Worm (Caenorhabditis elegans) whole organism, L1 larva: ENCODE data around the gene tag-342.

Experiments used
- C04F5.9 ChIP-seq: sonication (generic microtip); optimal IDR thresholded peaks from 2 replicates; lab custom pipeline; 2016; ENCODE audit warnings: missing genetic modification characterization, missing compliant biosample characterization
- F16B12.6 ChIP-seq: fragments of 150-350 bp; optimal IDR thresholded peaks from 2 replicates; lab custom pipeline; 2014; ENCODE audit warnings: missing biosample characterization, missing genetic modification characterization
- Y116A8C.19 ChIP-seq: sonication (generic microtip); optimal IDR thresholded peaks from 2 replicates; lab custom pipeline; 2016; ENCODE audit warnings: missing compliant biosample characterization, missing genetic modification characterization, borderline replicate concordance
- aha-1 ChIP-seq: fragments of 150-350 bp; optimal IDR thresholded peaks from 2 replicates; lab custom pipeline; 2014; ENCODE audit warnings: missing biosample characterization, missing genetic modification characterization
- alr-1 ChIP-seq: fragments of 200-800 bp; sonication (Bioruptor generic); optimal IDR thresholded peaks from 2 replicates; lab custom pipeline; 2018; ENCODE audit warnings: borderline replicate concordance, mild to moderate bottlenecking, missing genetic modification characterization, missing compliant biosample characterization
- aly-2 ChIP-seq: fragments of 150-350 bp; optimal IDR thresholded peaks from 2 replicates; lab custom pipeline; 2014; ENCODE audit warnings: missing biosample characterization, missing genetic modification characterization
- ama-1 ChIP-seq: fragments of 150-350 bp; optimal IDR thresholded peaks from 2 replicates; lab custom pipeline; 2014
- blmp-1 ChIP-seq: fragments of 150-350 bp; optimal IDR thresholded peaks from 2 replicates; lab custom pipeline; 2014; ENCODE audit warnings: missing biosample characterization, missing genetic modification characterization
- ceh-63 ChIP-seq: fragments of 200-800 bp; sonication (Bioruptor generic); optimal IDR thresholded peaks from 2 replicates; lab custom pipeline; 2018; ENCODE audit warnings: mild to moderate bottlenecking, missing genetic modification characterization, missing compliant biosample characterization
- ceh-88 ChIP-seq: fragments of 200-800 bp; sonication (Bioruptor generic); IDR thresholded peaks from 2 replicates; pipeline ENCODE4 v1.3.6; 2022; ENCODE audit warnings: missing genetic modification characterization, missing compliant biosample characterization
- ces-1 ChIP-seq: fragments of 150-350 bp; optimal IDR thresholded peaks from 2 replicates; lab custom pipeline; 2014; ENCODE audit warnings: missing biosample characterization, missing genetic modification reagents, missing genetic modification characterization
- dpl-1 ChIP-seq, 3 experiments: fragments of 150-350 bp in 2 of 3; sonication (generic microtip) in 1 of 3; optimal IDR thresholded peaks; 2 replicates each; lab custom pipeline; 2014 to 2017; ENCODE audit warnings: missing biosample characterization in 3 of 3, missing genetic modification characterization in 3 of 3, missing genetic modification reagents in 3 of 3
- dsc-1 ChIP-seq: sonication (generic microtip); optimal IDR thresholded peaks from 2 replicates; lab custom pipeline; 2016; ENCODE audit warnings: mild to moderate bottlenecking, missing genetic modification characterization, missing compliant biosample characterization
- efl-1 ChIP-seq, 4 experiments: fragments of 150-350 bp; optimal IDR thresholded peaks in 3 of 4; peaks in 1 of 4; 1 replicate in 1 of 4; 2 replicates in 3 of 4; lab custom pipeline; 2014; ENCODE audit warnings: missing biosample characterization in 2 of 4, missing genetic modification characterization in 2 of 4, missing genetic modification reagents in 2 of 4
- egl-27 ChIP-seq, 2 experiments: fragments of 150-350 bp in 1 of 2; sonication (generic microtip); optimal IDR thresholded peaks; 3 replicates each; lab custom pipeline; 2017 to 2018; ENCODE audit warnings: missing biosample characterization in 2 of 2, missing genetic modification characterization in 2 of 2, missing genetic modification reagents in 2 of 2
- fkh-10 ChIP-seq: sonication (generic microtip); optimal IDR thresholded peaks from 2 replicates; lab custom pipeline; 2017; ENCODE audit warnings: missing biosample characterization, missing genetic modification reagents, missing genetic modification characterization
- fkh-4 ChIP-seq: sonication (generic microtip); optimal IDR thresholded peaks from 2 replicates; lab custom pipeline; 2016; ENCODE audit warnings: missing compliant biosample characterization, missing genetic modification characterization, borderline replicate concordance
- fos-1 ChIP-seq: fragments of 150-350 bp; optimal IDR thresholded peaks from 2 replicates; lab custom pipeline; 2014; ENCODE audit warnings: missing biosample characterization, missing genetic modification characterization
- hlh-4 ChIP-seq: sonication (generic microtip); optimal IDR thresholded peaks from 2 replicates; lab custom pipeline; 2016; ENCODE audit warnings: mild to moderate bottlenecking, missing genetic modification characterization, missing compliant biosample characterization
- hpl-2 ChIP-seq: fragments of 150-350 bp; optimal IDR thresholded peaks from 2 replicates; lab custom pipeline; 2014; ENCODE audit warnings: missing biosample characterization, missing genetic modification reagents, missing genetic modification characterization
- irx-1 ChIP-seq: sonication (generic microtip); optimal IDR thresholded peaks from 2 replicates; lab custom pipeline; 2016; ENCODE audit warnings: missing genetic modification characterization, missing compliant biosample characterization
- isw-1 ChIP-seq: fragments of 200-800 bp; sonication (Bioruptor generic); IDR thresholded peaks from 2 replicates; pipeline ENCODE4 v1.3.6; 2022; ENCODE audit warnings: missing genetic modification characterization, missing compliant biosample characterization
- jun-1 ChIP-seq: fragments of 150-350 bp; optimal IDR thresholded peaks from 2 replicates; lab custom pipeline; 2014; ENCODE audit warnings: missing biosample characterization, missing genetic modification reagents, missing genetic modification characterization
- lin-13 ChIP-seq: fragments of 150-350 bp; optimal IDR thresholded peaks from 2 replicates; lab custom pipeline; 2014; ENCODE audit warnings: missing biosample characterization, missing genetic modification reagents, missing genetic modification characterization
- lin-14 ChIP-seq: fragments of 200-800 bp; sonication (Bioruptor generic); optimal IDR thresholded peaks from 2 replicates; lab custom pipeline; 2018; ENCODE audit warnings: mild to moderate bottlenecking, missing genetic modification characterization, moderate library complexity, missing compliant biosample characterization
- lin-15B ChIP-seq: fragments of 150-350 bp; sonication (generic microtip); optimal IDR thresholded peaks from 3 replicates; lab custom pipeline; 2014; ENCODE audit warnings: missing biosample characterization, missing genetic modification characterization
- lin-39 ChIP-seq: fragments of 150-350 bp; optimal IDR thresholded peaks from 2 replicates; lab custom pipeline; 2014; ENCODE audit warnings: missing biosample characterization, missing genetic modification reagents, missing genetic modification characterization
- lir-3 ChIP-seq: sonication (generic microtip); optimal IDR thresholded peaks from 2 replicates; lab custom pipeline; 2016; ENCODE audit warnings: mild to moderate bottlenecking, missing genetic modification characterization, moderate library complexity, missing compliant biosample characterization; ENCODE audit not compliant: poor library complexity
- lsy-2 ChIP-seq, 2 experiments: fragments of 150-350 bp; optimal IDR thresholded peaks; 2 replicates each; lab custom pipeline; 2014; ENCODE audit warnings: missing biosample characterization in 2 of 2, missing genetic modification characterization in 2 of 2
- mab-9 ChIP-seq: fragments of 200-800 bp; sonication (Bioruptor generic); IDR thresholded peaks from 2 replicates; pipeline ENCODE4 v1.3.6; 2022; ENCODE audit warnings: missing genetic modification reagents, missing genetic modification characterization, missing compliant biosample characterization
- mep-1 ChIP-seq: fragments of 150-350 bp; optimal IDR thresholded peaks from 2 replicates; lab custom pipeline; 2014; ENCODE audit warnings: missing biosample characterization, missing genetic modification characterization
- nhr-19 ChIP-seq: fragments of 200-800 bp; sonication (Bioruptor generic); conservative IDR thresholded peaks from 2 replicates; pipeline ENCODE4 v1.3.6; 2022; ENCODE audit warnings: missing genetic modification characterization, missing compliant biosample characterization
- nhr-20 ChIP-seq: sonication (generic microtip); optimal IDR thresholded peaks from 2 replicates; lab custom pipeline; 2016; ENCODE audit warnings: mild to moderate bottlenecking, missing genetic modification characterization, missing compliant biosample characterization
- nhr-28 ChIP-seq: fragments of 150-350 bp; optimal IDR thresholded peaks from 2 replicates; lab custom pipeline; 2014; ENCODE audit warnings: missing biosample characterization, missing genetic modification characterization
- nhr-47 ChIP-seq: sonication (generic microtip); optimal IDR thresholded peaks from 2 replicates; lab custom pipeline; 2016; ENCODE audit warnings: mild to moderate bottlenecking, missing genetic modification characterization, moderate library complexity, missing compliant biosample characterization
- nhr-77 ChIP-seq: fragments of 150-350 bp; optimal IDR thresholded peaks from 2 replicates; lab custom pipeline; 2014; ENCODE audit warnings: missing biosample characterization, missing genetic modification characterization
- nhr-85 ChIP-seq: sonication (generic microtip); peaks from one replicate; lab custom pipeline; 2016; ENCODE audit warnings: missing genetic modification characterization, inconsistent platforms, missing compliant biosample characterization
- pag-3 ChIP-seq: sonication (generic microtip); optimal IDR thresholded peaks from 2 replicates; lab custom pipeline; 2017; ENCODE audit warnings: missing genetic modification characterization, mild to moderate bottlenecking, missing compliant biosample characterization, antibody characterized with exemption, borderline replicate concordance; ENCODE audit not compliant: insufficient read depth
- pax-3 ChIP-seq: fragments of 200-800 bp; sonication (Bioruptor generic); optimal IDR thresholded peaks from 2 replicates; lab custom pipeline; 2018; ENCODE audit warnings: mild to moderate bottlenecking, missing genetic modification characterization, moderate library complexity, missing compliant biosample characterization
- pqm-1 ChIP-seq: sonication (generic microtip); optimal IDR thresholded peaks from 3 replicates; lab custom pipeline; 2017; ENCODE audit warnings: missing biosample characterization, missing genetic modification characterization
- rnt-1 ChIP-seq: sonication (generic microtip); optimal IDR thresholded peaks from 2 replicates; lab custom pipeline; 2016; ENCODE audit warnings: mild to moderate bottlenecking, missing genetic modification characterization, moderate library complexity, missing compliant biosample characterization
- sox-4 ChIP-seq: sonication (generic microtip); optimal IDR thresholded peaks from 2 replicates; lab custom pipeline; 2016; ENCODE audit warnings: missing genetic modification characterization, missing compliant biosample characterization
- sptf-1 ChIP-seq: fragments of 150-350 bp; optimal IDR thresholded peaks from 2 replicates; lab custom pipeline; 2014; ENCODE audit warnings: missing biosample characterization, missing genetic modification characterization
- swsn-7 ChIP-seq: sonication (generic microtip); optimal IDR thresholded peaks from 2 replicates; lab custom pipeline; 2016; ENCODE audit warnings: missing genetic modification characterization, missing compliant biosample characterization
- tbx-2 ChIP-seq: sonication (generic microtip); optimal IDR thresholded peaks from 2 replicates; lab custom pipeline; 2016; ENCODE audit warnings: missing genetic modification characterization, missing compliant biosample characterization
- tlp-1 ChIP-seq: fragments of 150-350 bp; optimal IDR thresholded peaks from 2 replicates; lab custom pipeline; 2014; ENCODE audit warnings: missing biosample characterization, missing genetic modification characterization
- unc-130 ChIP-seq: fragments of 150-350 bp; optimal IDR thresholded peaks from 2 replicates; lab custom pipeline; 2017; ENCODE audit warnings: missing biosample characterization, missing genetic modification characterization, inconsistent platforms
- unc-62 ChIP-seq: fragments of 150-350 bp; optimal IDR thresholded peaks from 2 replicates; lab custom pipeline; 2014; ENCODE audit warnings: missing biosample characterization, missing genetic modification reagents, missing genetic modification characterization
- unc-86 ChIP-seq: sonication (generic microtip); optimal IDR thresholded peaks from 2 replicates; lab custom pipeline; 2016; ENCODE audit warnings: missing genetic modification characterization, missing compliant biosample characterization
- vab-15 ChIP-seq: sonication (generic microtip); optimal IDR thresholded peaks from 2 replicates; lab custom pipeline; 2017; ENCODE audit warnings: missing genotype, mild to moderate bottlenecking, missing genetic modification characterization, missing compliant biosample characterization
- zip-4 ChIP-seq: fragments of 200-800 bp; sonication (Bioruptor generic); optimal IDR thresholded peaks from 2 replicates; lab custom pipeline; 2018; ENCODE audit warnings: mild to moderate bottlenecking, missing genetic modification characterization, moderate library complexity, missing compliant biosample characterization
- ztf-11 ChIP-seq, 2 experiments: sonication (generic microtip); optimal IDR thresholded peaks; 2 replicates each; lab custom pipeline; 2016 to 2017; ENCODE audit warnings: missing genetic modification characterization in 2 of 2, missing biosample characterization in 1 of 2, missing compliant biosample characterization in 1 of 2
- ztf-4 ChIP-seq: fragments of 150-350 bp; optimal IDR thresholded peaks from 2 replicates; lab custom pipeline; 2014; ENCODE audit warnings: missing biosample characterization, missing genetic modification characterization

Gene tag-342

ce11 chrIII:9467095-9467494 is 862 bp upstream of the tag-342 start, which contains the start of gene baf-1 (continued):
- TF ChIP-seq jun-1 (tag; lab: Kevin White, UChicago) (peak; percentile 15), ceh-63 (GFP tag; lab: Kevin White, UChicago) (no peak), efl-1 (optimal IDR thresholded peaks at IDR 0.05; lab: Kevin White, UChicago) (peak; percentile 75 to 77), efl-1 (GFP tag; optimal IDR thresholded peaks at IDR 0.05 in 1 of 2; lab: Kevin White, UChicago) (peak; percentile 70 to 97), swsn-7 (tag; lab: Kevin White, UChicago) (peak; percentile 68), irx-1 (tag; lab: Kevin White, UChicago) (no peak), isw-1 (GFP tag; lab: Robert Waterston, UW) (peak; percentile 57), lin-13 (GFP tag; lab: Kevin White, UChicago) (peak; percentile 58), alr-1 (tag; lab: Kevin White, UChicago) (no peak), nhr-20 (tag; lab: Kevin White, UChicago) (peak; percentile 66), lir-3 (tag; lab: Kevin White, UChicago) (peak; percentile 59), nhr-85 (tag; lab: Kevin White, UChicago) (peak; percentile 77), lin-14 (GFP tag; lab: Kevin White, UChicago) (peak; percentile 55), fkh-10 (GFP tag; lab: Kevin White, UChicago) (no peak), nhr-47 (tag; lab: Kevin White, UChicago) (peak; percentile 78), zip-4 (GFP tag; lab: Kevin White, UChicago) (no peak), hlh-4 (tag; lab: Kevin White, UChicago) (no peak), dsc-1 (peak; percentile 44), nhr-28 (tag; lab: Kevin White, UChicago) (no peak), mab-9 (GFP tag; lab: Robert Waterston, UW) (no peak), vab-15 (tag; lab: Kevin White, UChicago) (no peak), ztf-4 (tag; lab: Kevin White, UChicago) (no peak), ama-1 (no peak), hpl-2 (peak; percentile 22), blmp-1 (tag; lab: Kevin White, UChicago) (peak; percentile 30), egl-27 (tag; optimal IDR thresholded peaks at IDR 0.05; lab: Kevin White, UChicago) (no peak), pag-3 (tag; lab: Kevin White, UChicago) (no peak), aha-1 (tag; lab: Kevin White, UChicago) (no peak), ceh-88 (GFP tag; lab: Robert Waterston, UW) (no peak), fos-1 (tag; lab: Kevin White, UChicago) (peak; percentile 1), unc-130 (tag; lab: Kevin White, UChicago) (peak; percentile 12), fkh-4 (tag; lab: Kevin White, UChicago) (no peak), pax-3 (tag; lab: Kevin White, UChicago) (peak; percentile 19), tbx-2 (tag; lab: Kevin White, UChicago) (peak; percentile 60), ces-1 (GFP tag; lab: Kevin White, UChicago) (no peak), sptf-1 (tag; lab: Kevin White, UChicago) (no peak), lin-39 (tag; lab: Kevin White, UChicago) (peak; percentile 2), nhr-19 (GFP tag; lab: Robert Waterston, UW) (peak; percentile 46), tlp-1 (tag; lab: Kevin White, UChicago) (no peak), pqm-1 (tag; lab: Kevin White, UChicago) (no peak), lsy-2 (tag; optimal IDR thresholded peaks at IDR 0.05; lab: Kevin White, UChicago) (peak; percentile 68 to 83), lin-15B (tag; lab: Kevin White, UChicago) (peak; percentile 64), aly-2 (tag; lab: Kevin White, UChicago) (no peak), sox-4 (tag; lab: Kevin White, UChicago) (peak; percentile 26), ztf-11 (tag; optimal IDR thresholded peaks at IDR 0.05; lab: Kevin White, UChicago) (peak in 1 of 2 experiments; percentile 10), Y116A8C.19 (tag; lab: Kevin White, UChicago) (no peak), mep-1 (tag; lab: Kevin White, UChicago) (peak; percentile 51), rnt-1 (tag; lab: Kevin White, UChicago) (peak; percentile 83), F16B12.6 (tag; lab: Kevin White, UChicago) (peak; percentile 40), C04F5.9 (tag; lab: Kevin White, UChicago) (no peak), unc-62 (GFP tag; lab: Kevin White, UChicago) (no peak), nhr-77 (tag; lab: Kevin White, UChicago) (peak; percentile 39), unc-86 (tag; lab: Kevin White, UChicago) (peak; percentile 17), dpl-1 (GFP tag; optimal IDR thresholded peaks at IDR 0.05; lab: Kevin White, UChicago) (peak; percentile 70 to 80 (median 75))
